Fruit fly (Drosophila melanogaster): Measurements from ENCODE around the gene knk.

knk gene

DNA sequence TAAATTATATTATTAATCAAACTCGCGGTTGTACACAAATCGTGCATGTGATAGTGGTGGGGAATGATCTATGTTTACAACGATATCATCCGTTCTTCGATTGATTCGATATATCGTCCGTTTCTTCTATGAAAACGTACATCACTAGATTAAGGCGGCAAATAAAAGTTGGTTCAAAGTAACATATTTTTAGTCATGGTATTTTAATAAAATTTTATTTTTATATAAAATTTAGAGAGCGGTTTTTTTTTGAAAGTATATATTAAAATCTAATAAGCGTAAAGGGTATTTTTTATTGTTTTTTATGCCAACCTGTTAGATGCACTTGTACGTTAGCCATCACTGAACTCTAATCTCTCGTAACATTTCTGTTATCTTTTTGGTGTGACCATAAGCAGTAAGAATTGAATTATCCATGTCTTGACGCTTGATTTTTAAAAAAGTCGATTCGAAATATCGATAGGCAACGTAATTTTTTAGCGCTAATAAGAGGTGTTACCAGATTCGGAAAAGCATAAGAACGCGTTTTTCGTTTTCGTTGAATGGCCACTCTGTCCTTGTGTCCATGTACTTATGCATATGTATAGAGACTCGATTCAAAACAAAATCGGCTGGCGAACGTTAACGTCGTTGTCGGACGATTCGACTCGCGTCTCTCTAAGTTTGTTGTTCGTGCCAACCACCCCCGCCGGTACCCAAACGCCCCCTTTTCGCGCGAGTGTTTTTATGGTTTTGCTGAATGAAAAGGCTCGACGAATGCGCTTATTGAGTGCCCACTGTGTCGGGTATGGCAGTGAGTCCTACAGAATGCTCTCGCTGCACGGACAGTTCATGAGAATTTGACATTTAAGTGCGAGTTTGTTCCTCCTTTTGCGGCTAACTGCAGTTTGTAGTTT is 18.9 kb upstream of the knk start, which contains the start of the genes TAF1B and Invadolysin (continued):
- TF ChIP-seq ranshi (GFP tag; IDR thresholded peaks at IDR 0.05): peak; percentile 37; the same call in 1 of the 2 replicates
- no peak for TF ChIP-seq Bteb2 (GFP tag; optimal IDR thresholded peaks at IDR 0.05)
- TF ChIP-seq dpn (GFP tag; optimal IDR thresholded peaks at IDR 0.05): peak; percentile 7 to 55
- TF ChIP-seq ttk (GFP tag; IDR thresholded peaks at IDR 0.05): 0 out of 2 replicates have a peak, but pooled peaks have one; percentile 28
- peak; percentile 29 for TF ChIP-seq unpg (GFP tag; optimal IDR thresholded peaks at IDR 0.05)
- TF ChIP-seq da (GFP tag; optimal IDR thresholded peaks at IDR 0.05): no peak
- TF ChIP-seq CG2120 (GFP tag; optimal IDR thresholded peaks at IDR 0.05): peak; percentile 69
- peak; percentile 27 for TF ChIP-seq CG18764 (GFP tag; optimal IDR thresholded peaks at IDR 0.05)
- TF ChIP-seq CG30403 (GFP tag; optimal IDR thresholded peaks at IDR 0.05): peak; percentile 63
- no peak for TF ChIP-seq schlank (tag; optimal IDR thresholded peaks at IDR 0.05)
- TF ChIP-seq CG7372 (GFP tag; IDR thresholded peaks at IDR 0.05): 0 out of 2 replicates have a peak, but pooled peaks have one; percentile 29
- TF ChIP-seq chif (GFP tag; optimal IDR thresholded peaks at IDR 0.05): peak in 1 of 2 experiments; percentile 45
- no peak for TF ChIP-seq CG8944 (GFP tag; optimal IDR thresholded peaks at IDR 0.05)
- peak; percentile 26; the same call in 1 of the 3 replicates for TF ChIP-seq B-H1 (GFP tag; IDR thresholded peaks at IDR 0.05)
- TF ChIP-seq CG17568 (GFP tag; optimal IDR thresholded peaks at IDR 0.05): no peak
- peak; percentile 85 for TF ChIP-seq cg (GFP tag; optimal IDR thresholded peaks at IDR 0.05)
- TF ChIP-seq CG11247 (GFP tag; IDR thresholded peaks at IDR 0.05): peak; percentile 49
- TF ChIP-seq CG2116 (GFP tag; optimal IDR thresholded peaks at IDR 0.05): peak; percentile 87
- peak; percentile 31 for TF ChIP-seq CG15269 (tag; optimal IDR thresholded peaks at IDR 0.05)
- TF ChIP-seq ham (GFP tag; IDR thresholded peaks at IDR 0.05): no peak
- peak; percentile 51 for TF ChIP-seq CG4424 (GFP tag; optimal IDR thresholded peaks at IDR 0.05)
- no peak for TF ChIP-seq CG30431 (GFP tag; optimal IDR thresholded peaks at IDR 0.05)
- no peak for TF ChIP-seq CG1529 (GFP tag; optimal IDR thresholded peaks at IDR 0.05)
- TF ChIP-seq PHDP (tag; optimal IDR thresholded peaks at IDR 0.05): peak; percentile 29
- TF ChIP-seq ATbp (GFP tag; optimal IDR thresholded peaks at IDR 0.05): peak; percentile 10
- no peak for TF ChIP-seq CG31224 (GFP tag; IDR thresholded peaks at IDR 0.05)
- TF ChIP-seq lilli (GFP tag; optimal IDR thresholded peaks at IDR 0.05): peak; percentile 65
- no peak for TF ChIP-seq Ravus (GFP tag; IDR thresholded peaks at IDR 0.05)
- peak; percentile 87 for TF ChIP-seq Ets65A (GFP tag)
- no peak for TF ChIP-seq sqz (GFP tag; optimal IDR thresholded peaks at IDR 0.05)
- TF ChIP-seq CG4854 (GFP tag; optimal IDR thresholded peaks at IDR 0.05): peak; percentile 2
- TF ChIP-seq Blimp-1 (GFP tag; optimal IDR thresholded peaks at IDR 0.05): peak; percentile 36
- peak; percentile 93 for TF ChIP-seq Scr (GFP tag; IDR thresholded peaks at IDR 0.05; ENCODE audit: partially characterized antibody)
- peak; percentile 77 for TF ChIP-seq CG13894 (tag; optimal IDR thresholded peaks at IDR 0.05)
- TF ChIP-seq ap (GFP tag; IDR thresholded peaks at IDR 0.05): no peak
- no peak for TF ChIP-seq CG12219 (GFP tag; optimal IDR thresholded peaks at IDR 0.05)
- no peak for TF ChIP-seq Lpt (GFP tag; optimal IDR thresholded peaks at IDR 0.05)
- TF ChIP-seq CG8924 (tag; optimal IDR thresholded peaks at IDR 0.05): peak; percentile 61
- no peak; the same call in 2 of the 3 replicates for TF ChIP-seq ase (GFP tag; IDR thresholded peaks at IDR 0.05)
- peak; percentile 57 for TF ChIP-seq mirr (GFP tag; optimal IDR thresholded peaks at IDR 0.05)
- peak; percentile 89 for TF ChIP-seq Dp (GFP tag; optimal IDR thresholded peaks at IDR 0.05)
- no peak; the same call in 1 of the 2 replicates for TF ChIP-seq stc (GFP tag; IDR thresholded peaks at IDR 0.05)
- TF ChIP-seq Ptx1 (GFP tag; IDR thresholded peaks at IDR 0.05): peak; percentile 69
- peak in 1 of 2 experiments; percentile 57 for TF ChIP-seq Hr51 (GFP tag; optimal IDR thresholded peaks at IDR 0.05)
- TF ChIP-seq phol (tag; optimal IDR thresholded peaks at IDR 0.05): peak; percentile 57
- peak; percentile 40 for TF ChIP-seq D19A (tag; optimal IDR thresholded peaks at IDR 0.05)
- TF ChIP-seq CG4360 (GFP tag; IDR thresholded peaks at IDR 0.05): no peak
- peak; percentile 49 for TF ChIP-seq CG15601 (tag; optimal IDR thresholded peaks at IDR 0.05)
- 0 out of 2 replicates have a peak, but pooled peaks have one; percentile 10 for TF ChIP-seq CG11696 (GFP tag; IDR thresholded peaks at IDR 0.05)

Data from whole organism, embryonic.